Fruit fly (Drosophila melanogaster) whole organism, wandering third instar larva: ENCODE data around the gene Papst2.

Source experiments
- Abd-B ChIP-seq: fragments of >200 bp; optimal IDR thresholded peaks from 2 replicates; lab custom pipeline; 2017; ENCODE audit warnings: missing biosample characterization, missing genetic modification characterization
- CG32264 ChIP-seq: fragments of 200-800 bp; sonication (Bioruptor generic); optimal IDR thresholded peaks from 2 replicates; lab custom pipeline; 2016; ENCODE audit warnings: missing biosample characterization, missing genetic modification characterization
- CG9705 ChIP-seq: fragments of 200-800 bp; sonication (Bioruptor generic); optimal IDR thresholded peaks from 2 replicates; lab custom pipeline; 2018; ENCODE audit warnings: missing biosample characterization, mild to moderate bottlenecking, missing genetic modification characterization
- CrebA ChIP-seq: fragments of 200-800 bp; sonication (Bioruptor generic); optimal IDR thresholded peaks from 2 replicates; lab custom pipeline; 2016; ENCODE audit warnings: missing biosample characterization, mild to moderate bottlenecking, missing genetic modification characterization, borderline replicate concordance
- Dfd ChIP-seq: fragments of >200 bp; optimal IDR thresholded peaks from 2 replicates; lab custom pipeline; 2017; ENCODE audit warnings: missing biosample characterization, missing genetic modification characterization
- Dif ChIP-seq: fragments of 200-275, 200-300 bp; sonication (Bioruptor generic); optimal IDR thresholded peaks from 2 replicates; lab custom pipeline; 2018; ENCODE audit warnings: missing biosample characterization, missing genetic modification characterization; ENCODE audit not compliant: partially characterized antibody
- HLH106 ChIP-seq: fragments of 200-800 bp; optimal IDR thresholded peaks from 3 replicates; lab custom pipeline; 2019; ENCODE audit warnings: missing biosample characterization, mild to moderate bottlenecking, missing genetic modification characterization, moderate library complexity
- Hr78 ChIP-seq: fragments of >200 bp; optimal IDR thresholded peaks from 2 replicates; lab custom pipeline; 2017; ENCODE audit warnings: missing biosample characterization, missing genetic modification characterization
- Hr83 ChIP-seq: fragments of 200-300 bp; sonication (Bioruptor generic); optimal IDR thresholded peaks from 2 replicates; lab custom pipeline; 2016; ENCODE audit warnings: missing biosample characterization, mild to moderate bottlenecking, missing genetic modification characterization, moderate library complexity; ENCODE audit not compliant: poor library complexity, severe bottlenecking
- Jra ChIP-seq: sonication (Bioruptor generic); optimal IDR thresholded peaks from 2 replicates; lab custom pipeline; 2016; ENCODE audit warnings: missing biosample characterization, missing genetic modification characterization
- Myc ChIP-seq: fragments of >200 bp; optimal IDR thresholded peaks from 2 replicates; lab custom pipeline; 2017
- N ChIP-seq: fragments of >200 bp; optimal IDR thresholded peaks from 2 replicates; lab custom pipeline; 2018; ENCODE audit warnings: missing biosample characterization, missing external identifiers, missing genetic modification characterization
- OdsH ChIP-seq: fragments of 200-800 bp; sonication (Bioruptor generic); optimal IDR thresholded peaks from 2 replicates; lab custom pipeline; 2016; ENCODE audit warnings: missing biosample characterization, mild to moderate bottlenecking, missing genetic modification characterization
- Rel ChIP-seq, 2 experiments: fragments of 200-800 bp; sonication (Bioruptor generic) in 1 of 2; optimal IDR thresholded peaks; 2 replicates in 1 of 2; 3 replicates in 1 of 2; lab custom pipeline; 2016 to 2019; ENCODE audit warnings: mild to moderate bottlenecking in 2 of 2, missing biosample characterization in 2 of 2, missing genetic modification characterization in 2 of 2, moderate library complexity in 1 of 2
- Sp1 ChIP-seq: fragments of 200-800 bp; sonication (Bioruptor generic); optimal IDR thresholded peaks from 3 replicates; lab custom pipeline; 2019; ENCODE audit warnings: missing biosample characterization, mild to moderate bottlenecking, missing genetic modification characterization, moderate library complexity
- Vsx2 ChIP-seq: fragments of 200-300, 225-300 bp; sonication (Bioruptor generic); optimal IDR thresholded peaks from 2 replicates; lab custom pipeline; 2018; ENCODE audit warnings: missing biosample characterization, missing genetic modification characterization; ENCODE audit not compliant: partially characterized antibody
- br ChIP-seq: fragments of 200-800 bp; sonication (Bioruptor generic); optimal IDR thresholded peaks from 2 replicates; lab custom pipeline; 2016; ENCODE audit warnings: missing biosample characterization, missing genetic modification characterization
- brk ChIP-seq: fragments of 200-800 bp; sonication (Bioruptor generic); optimal IDR thresholded peaks from 2 replicates; lab custom pipeline; 2016; ENCODE audit warnings: missing biosample characterization, mild to moderate bottlenecking, missing genetic modification characterization
- dl ChIP-seq, 2 experiments: fragments of 175-275, 200-275 bp in 1 of 2; fragments of 200-275 bp in 1 of 2; sonication (Bioruptor generic); optimal IDR thresholded peaks; lab custom pipeline; 2018; ENCODE audit warnings: mild to moderate bottlenecking in 2 of 2, missing biosample characterization in 2 of 2, missing genetic modification characterization in 2 of 2, moderate library complexity in 2 of 2; ENCODE audit not compliant: partially characterized antibody in 2 of 2, insufficient read depth in 1 of 2
- ey ChIP-seq: fragments of 200-800 bp; sonication (Bioruptor generic); optimal IDR thresholded peaks from 2 replicates; lab custom pipeline; 2016; ENCODE audit warnings: missing biosample characterization, missing genetic modification characterization
- fru ChIP-seq: fragments of 200-800 bp; sonication (Bioruptor generic); optimal IDR thresholded peaks from 3 replicates; lab custom pipeline; 2016; ENCODE audit warnings: missing biosample characterization, mild to moderate bottlenecking, missing genetic modification characterization
- h ChIP-seq: fragments of 200-800 bp; sonication (Bioruptor generic); optimal IDR thresholded peaks from 3 replicates; lab custom pipeline; 2016; ENCODE audit warnings: missing biosample characterization, mild to moderate bottlenecking, missing genetic modification characterization
- jim ChIP-seq: fragments of 175-275, 200-325 bp; sonication (Bioruptor generic); optimal IDR thresholded peaks from 2 replicates; lab custom pipeline; 2016; ENCODE audit warnings: missing biosample characterization, mild to moderate bottlenecking, missing genetic modification characterization
- pan ChIP-seq: fragments of >200 bp; optimal IDR thresholded peaks from 2 replicates; lab custom pipeline; 2017
- psq ChIP-seq: fragments of 200-800 bp; sonication (Bioruptor generic); optimal IDR thresholded peaks from 3 replicates; lab custom pipeline; 2017; ENCODE audit warnings: missing biosample characterization, mild to moderate bottlenecking, missing genetic modification characterization, moderate library complexity
- rgr ChIP-seq: fragments of 200-800 bp; sonication (Bioruptor generic); optimal IDR thresholded peaks from 3 replicates; lab custom pipeline; 2016; ENCODE audit warnings: missing biosample characterization, mild to moderate bottlenecking, missing genetic modification characterization

Papst2 gene

DNA sequence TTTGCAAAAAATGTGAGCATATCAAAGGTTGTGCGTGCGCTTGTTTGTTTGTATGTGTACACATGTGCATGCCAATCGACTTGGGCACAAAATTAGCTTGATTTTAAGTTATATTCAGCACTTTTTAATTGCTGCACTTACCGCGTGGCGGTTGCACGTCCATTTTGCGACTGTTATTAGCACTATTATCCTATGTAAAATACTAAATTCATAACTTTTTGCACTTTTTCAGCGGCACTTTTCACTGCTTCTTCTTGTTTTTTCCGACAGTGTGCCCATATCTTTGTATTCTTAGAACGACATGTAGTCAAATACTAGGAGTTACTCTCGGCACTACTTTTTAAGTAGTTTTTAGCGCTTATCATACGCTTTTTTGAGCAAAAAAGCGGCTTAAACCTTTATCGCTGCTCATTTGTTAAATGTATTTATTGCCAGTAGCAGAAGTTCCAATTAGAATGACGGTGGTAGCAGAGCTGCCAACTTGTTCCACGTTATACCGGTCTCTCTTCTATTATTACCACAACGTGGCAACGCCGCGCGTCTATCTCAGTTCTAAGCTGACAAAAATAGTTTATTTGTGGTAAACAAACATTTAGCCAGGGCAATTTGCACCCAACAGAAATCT lies at the start of gene Papst2, which contains the start of gene scaf6:
TSS of gene Papst2 (plus strand) at position 501 of the 625 bp plus-strand sequence.
TSS of gene scaf6 (minus strand) at position 278 of the 625 bp plus-strand sequence.
- peak; percentile 18 for TF ChIP-seq Myc (lab: Kevin White, UChicago)
- no peak for TF ChIP-seq Abd-B (GFP tag; lab: Kevin White, UChicago)
- TF ChIP-seq Dif (GFP tag; lab: Kevin White, UChicago) = peak; percentile 29
- peak; percentile 45 for TF ChIP-seq Vsx2

dm6 chr3L:16994805-16995204 lies 47.8 kb upstream of the Papst2 start:
- TF ChIP-seq Dfd (GFP tag; lab: Kevin White, UChicago) = no peak
- TF ChIP-seq Myc (lab: Kevin White, UChicago) = no peak
- TF ChIP-seq pan = no peak
- no peak for TF ChIP-seq brk (GFP tag; lab: Kevin White, UChicago)
- no peak for TF ChIP-seq N
- no peak for TF ChIP-seq Abd-B (GFP tag; lab: Kevin White, UChicago)
- TF ChIP-seq ey (GFP tag; lab: Kevin White, UChicago) = no peak
- no peak for TF ChIP-seq CG32264
- TF ChIP-seq br = no peak
- no peak for TF ChIP-seq CG9705 (GFP tag; lab: Kevin White, UChicago)
- no peak for TF ChIP-seq OdsH (GFP tag; lab: Kevin White, UChicago)
- no peak for TF ChIP-seq rgr (GFP tag; lab: Kevin White, UChicago)
- no peak for TF ChIP-seq Sp1 (GFP tag; lab: Kevin White, UChicago)
- TF ChIP-seq dl (GFP tag; optimal IDR thresholded peaks at IDR 0.05; lab: Kevin White, UChicago; ENCODE audit: insufficient read depth in 1 of 2, partially characterized antibody in 2 of 2) = no peak
- TF ChIP-seq psq (GFP tag; lab: Kevin White, UChicago) = no peak
- no peak for TF ChIP-seq Vsx2
- no peak for TF ChIP-seq Hr78 (GFP tag; lab: Kevin White, UChicago)
- no peak for TF ChIP-seq HLH106 (tag; lab: Kevin White, UChicago)
- TF ChIP-seq jim (GFP tag; lab: Kevin White, UChicago) = no peak
- no peak for TF ChIP-seq h (GFP tag; lab: Kevin White, UChicago)

dm6 chr3L:17000289-17000688 lies 42.3 kb upstream of the Papst2 start:
- TF ChIP-seq rgr (GFP tag; lab: Kevin White, UChicago) (no peak), HLH106 (tag; lab: Kevin White, UChicago) (no peak), OdsH (GFP tag; lab: Kevin White, UChicago) (no peak), pan (no peak), Rel (GFP tag; optimal IDR thresholded peaks at IDR 0.05; lab: Kevin White, UChicago) (no peak), Rel (tag; optimal IDR thresholded peaks at IDR 0.05; lab: Kevin White, UChicago) (peak; percentile 43), jim (GFP tag; lab: Kevin White, UChicago) (no peak), CG32264 (no peak)

DNA sequence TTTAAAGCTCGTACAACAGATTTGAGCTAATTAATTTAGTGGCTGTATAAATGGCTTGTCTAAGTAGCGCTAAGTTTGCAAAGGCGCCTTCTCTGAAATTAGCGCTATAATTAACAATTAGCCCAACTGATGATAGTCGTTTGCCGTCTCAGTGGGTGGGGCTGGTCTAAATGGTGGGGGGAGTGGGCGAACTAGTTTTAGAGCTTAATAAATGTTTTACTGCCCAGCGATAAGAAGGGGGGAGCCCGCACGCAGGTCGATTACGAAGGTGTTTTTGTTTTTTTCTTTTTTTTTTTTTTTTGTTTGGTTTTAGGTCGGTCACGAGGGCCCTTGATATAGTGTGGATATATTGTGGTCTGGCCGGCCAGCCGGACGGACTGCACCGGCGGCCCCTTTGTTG lies 41.5 kb upstream of the Papst2 start:
- TF ChIP-seq fru (GFP tag; lab: Kevin White, UChicago) = no peak
- no peak for TF ChIP-seq CrebA (GFP tag; lab: Kevin White, UChicago)
- no peak for TF ChIP-seq Sp1 (GFP tag; lab: Kevin White, UChicago)
- no peak for TF ChIP-seq Rel (GFP tag; optimal IDR thresholded peaks at IDR 0.05; lab: Kevin White, UChicago)
- peak; percentile 0 for TF ChIP-seq Rel (tag; optimal IDR thresholded peaks at IDR 0.05; lab: Kevin White, UChicago)

DNA sequence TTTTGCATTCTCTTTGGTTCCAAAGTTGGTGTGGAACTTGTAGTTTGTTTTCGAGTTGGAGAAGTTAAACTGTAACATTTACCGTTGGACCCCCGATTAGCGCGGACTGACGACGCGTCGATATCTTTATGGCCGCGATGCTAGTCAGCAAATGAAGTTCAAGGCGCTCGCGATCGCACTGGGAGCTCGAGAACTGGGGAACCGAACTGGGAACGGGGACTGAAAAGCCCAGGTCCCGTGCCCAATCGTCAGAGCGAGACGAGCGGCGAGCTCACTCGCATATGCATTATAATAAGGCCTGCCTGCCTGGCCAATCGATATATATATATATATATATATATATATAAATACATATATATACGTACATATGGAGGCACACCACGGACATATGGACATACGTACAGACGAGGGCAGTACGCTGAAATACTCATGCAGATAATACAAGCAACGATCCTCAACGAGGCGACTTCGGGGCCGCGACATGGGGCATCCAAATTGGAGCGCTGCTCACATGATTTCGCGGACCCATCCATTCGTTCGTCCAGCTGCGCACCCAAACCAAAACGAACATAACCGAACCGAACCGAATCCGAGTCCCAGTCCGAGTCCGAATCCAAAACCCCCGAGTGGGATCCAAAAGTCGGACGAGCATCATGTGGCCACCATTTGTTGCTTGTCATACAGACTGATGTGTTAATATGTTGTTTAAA lies 40.3 kb upstream of the Papst2 start:
- TF ChIP-seq Jra (GFP tag; lab: Kevin White, UChicago) = no peak
- peak; percentile 53 for TF ChIP-seq Rel (GFP tag; optimal IDR thresholded peaks at IDR 0.05; lab: Kevin White, UChicago)
- peak; percentile 85 for TF ChIP-seq Rel (tag; optimal IDR thresholded peaks at IDR 0.05; lab: Kevin White, UChicago)
- TF ChIP-seq OdsH (GFP tag; lab: Kevin White, UChicago) = peak; percentile 10
- no peak for TF ChIP-seq brk (GFP tag; lab: Kevin White, UChicago)
- peak; percentile 69 for TF ChIP-seq Hr83 (GFP tag; lab: Kevin White, UChicago)
